Worm (Caenorhabditis elegans) whole organism, mixed stage, embryonic: ENCODE data around the gene clec-149.

ENCODE experiments used
- bed-3 ChIP-seq: fragments of 200-800 bp; sonication (Bioruptor generic); optimal IDR thresholded peaks from 3 replicates; lab custom pipeline; 2018; ENCODE audit warnings: mild to moderate bottlenecking, missing genetic modification characterization, moderate library complexity, missing compliant biosample characterization
- blmp-1 ChIP-seq: fragments of 150-350 bp; optimal IDR thresholded peaks from 2 replicates; lab custom pipeline; 2014; ENCODE audit warnings: missing biosample characterization, missing genetic modification characterization
- ceh-43 ChIP-seq: fragments of 200-800 bp; sonication (Bioruptor generic); optimal IDR thresholded peaks from 2 replicates; lab custom pipeline; 2018; ENCODE audit warnings: mild to moderate bottlenecking, missing genetic modification characterization, moderate library complexity, missing compliant biosample characterization
- ceh-83 ChIP-seq: fragments of 200-800 bp; sonication (Bioruptor generic); optimal IDR thresholded peaks from 2 replicates; lab custom pipeline; 2018; ENCODE audit warnings: mild to moderate bottlenecking, missing genetic modification characterization, missing compliant biosample characterization
- elt-1 ChIP-seq: sonication (generic microtip); optimal IDR thresholded peaks from 2 replicates; lab custom pipeline; 2017; ENCODE audit warnings: missing genetic modification characterization, mild to moderate bottlenecking, missing compliant biosample characterization, antibody characterized with exemption, moderate library complexity, borderline replicate concordance; ENCODE audit not compliant: insufficient read depth
- lin-13 ChIP-seq: fragments of 150-350 bp; optimal IDR thresholded peaks from 2 replicates; lab custom pipeline; 2014; ENCODE audit warnings: missing biosample characterization, missing genetic modification characterization
- lin-32 ChIP-seq: fragments of 200-800 bp; sonication (Bioruptor generic); optimal IDR thresholded peaks from 2 replicates; lab custom pipeline; 2018; ENCODE audit warnings: mild to moderate bottlenecking, missing genetic modification characterization, missing compliant biosample characterization
- nhr-237 ChIP-seq: fragments of 150-350 bp; optimal IDR thresholded peaks from 2 replicates; lab custom pipeline; 2014; ENCODE audit warnings: missing biosample characterization, missing genetic modification characterization
- nhr-28 ChIP-seq: fragments of 150-350 bp; optimal IDR thresholded peaks from 2 replicates; lab custom pipeline; 2014; ENCODE audit warnings: missing biosample characterization, missing genetic modification characterization
- snpc-4 ChIP-seq: fragments of 150-350 bp; optimal IDR thresholded peaks from 2 replicates; lab custom pipeline; 2014; ENCODE audit warnings: missing biosample characterization, missing genetic modification characterization
- tbx-8 ChIP-seq: fragments of 200-800 bp; sonication (Bioruptor generic); optimal IDR thresholded peaks from 2 replicates; lab custom pipeline; 2018; ENCODE audit warnings: mild to moderate bottlenecking, missing genetic modification characterization, moderate library complexity, missing compliant biosample characterization
- unc-39 ChIP-seq: fragments of 150-350 bp; optimal IDR thresholded peaks from 2 replicates; lab custom pipeline; 2014; ENCODE audit warnings: missing biosample characterization, missing genetic modification characterization

ce11 chrIII:842630-843029 is 19.6 kb downstream of the clec-149 start, which contains the start of gene far-8:
- no peak for TF ChIP-seq ceh-43
- no peak for TF ChIP-seq elt-1 (tag; lab: Kevin White, UChicago)
- no peak for TF ChIP-seq ceh-83 (GFP tag; lab: Kevin White, UChicago)
- TF ChIP-seq nhr-237 (tag; lab: Kevin White, UChicago) = no peak
- no peak for TF ChIP-seq unc-39 (tag; lab: Kevin White, UChicago)
- TF ChIP-seq lin-13 (tag; lab: Kevin White, UChicago) = no peak
- no peak for TF ChIP-seq snpc-4 (tag; lab: Kevin White, UChicago)
- no peak for TF ChIP-seq tbx-8 (GFP tag; lab: Kevin White, UChicago)
- TF ChIP-seq bed-3 (GFP tag; lab: Kevin White, UChicago) = no peak
- no peak for TF ChIP-seq blmp-1 (tag; lab: Kevin White, UChicago)
- no peak for TF ChIP-seq nhr-28 (tag; lab: Kevin White, UChicago)
- TF ChIP-seq lin-32 (GFP tag; lab: Kevin White, UChicago) = no peak
